Worm (Caenorhabditis elegans) whole organism, young adult: ENCODE results near the gene lnkn-1.

Source experiments
- B0019.2 ChIP-seq: fragments of 200-800 bp; sonication (Bioruptor generic); conservative IDR thresholded peaks from 2 replicates; pipeline ENCODE4 v1.3.6; 2022; ENCODE audit warnings: missing genetic modification reagents, missing genetic modification characterization, missing compliant biosample characterization
- B0035.1 ChIP-seq: sonication (generic microtip); optimal IDR thresholded peaks from 2 replicates; lab custom pipeline; 2016; ENCODE audit warnings: missing genetic modification characterization, mild to moderate bottlenecking, missing compliant biosample characterization, missing genotype, missing genetic modification reagents
- B0336.3 ChIP-seq: fragments of 200-800 bp; sonication (Bioruptor generic); IDR thresholded peaks from 2 replicates; pipeline ENCODE4 v1.3.6; 2022; ENCODE audit warnings: missing genetic modification characterization, missing compliant biosample characterization
- C06A6.2 ChIP-seq: fragments of 200-800 bp; sonication (Bioruptor generic); conservative IDR thresholded peaks from 2 replicates; pipeline ENCODE4 v1.3.6; 2022; ENCODE audit warnings: missing genetic modification characterization, missing compliant biosample characterization
- F23B12.7 ChIP-seq: sonication (generic microtip); optimal IDR thresholded peaks from 2 replicates; lab custom pipeline; 2017; ENCODE audit warnings: missing genetic modification characterization, mild to moderate bottlenecking, missing compliant biosample characterization, antibody characterized with exemption, moderate library complexity; ENCODE audit not compliant: insufficient read depth
- F52B5.7 ChIP-seq: sonication (generic microtip); optimal IDR thresholded peaks from 2 replicates; lab custom pipeline; 2016; ENCODE audit warnings: mild to moderate bottlenecking, missing genetic modification characterization, missing compliant biosample characterization
- K11D2.4 ChIP-seq: fragments of 200-800 bp; sonication (Bioruptor generic); IDR thresholded peaks from 2 replicates; pipeline ENCODE4 v1.3.6; 2022; ENCODE audit warnings: missing genetic modification reagents, missing genetic modification characterization, missing compliant biosample characterization
- K12H6.12 ChIP-seq: fragments of 200-800 bp; sonication (Bioruptor generic); optimal IDR thresholded peaks from 2 replicates; lab custom pipeline; 2018; ENCODE audit warnings: mild to moderate bottlenecking, missing genetic modification characterization, missing compliant biosample characterization
- T07F8.4 ChIP-seq: sonication (generic microtip); optimal IDR thresholded peaks from 2 replicates; lab custom pipeline; 2016; ENCODE audit warnings: mild to moderate bottlenecking, missing genetic modification characterization, moderate library complexity, missing compliant biosample characterization
- akir-1 ChIP-seq: fragments of 200-800 bp; sonication (Bioruptor generic); optimal IDR thresholded peaks from 2 replicates; lab custom pipeline; 2018; ENCODE audit warnings: mild to moderate bottlenecking, missing genetic modification characterization, moderate library complexity, missing compliant biosample characterization
- ama-1 ChIP-seq, 3 experiments: fragments of 150-350 bp in 1 of 3; sonication (generic microtip) in 2 of 3; optimal IDR thresholded peaks; 2 replicates each; lab custom pipeline; 2014 to 2018; ENCODE audit warnings: missing biosample characterization in 2 of 3, missing genetic modification characterization in 2 of 3, missing genetic modification reagents in 2 of 3
- aptf-2 ChIP-seq: fragments of 200-800 bp; sonication (Bioruptor generic); conservative IDR thresholded peaks from 2 replicates; pipeline ENCODE4 v1.3.6; 2022; ENCODE audit warnings: missing genetic modification reagents, missing genetic modification characterization, missing compliant biosample characterization
- attf-5 ChIP-seq: fragments of 200-800 bp; sonication (Bioruptor generic); optimal IDR thresholded peaks from 2 replicates; lab custom pipeline; 2018; ENCODE audit warnings: mild to moderate bottlenecking, missing genetic modification characterization, missing compliant biosample characterization
- bed-2 ChIP-seq: fragments of 200-800 bp; sonication (Bioruptor generic); IDR thresholded peaks from 2 replicates; pipeline ENCODE4 v1.3.6; 2022; ENCODE audit warnings: missing genetic modification reagents, missing genetic modification characterization, missing compliant biosample characterization
- cebp-1 ChIP-seq, 2 experiments: fragments of 200-800 bp in 1 of 2; sonication (Bioruptor generic) in 1 of 2; sonication (generic microtip) in 1 of 2; IDR thresholded peaks in 1 of 2; optimal IDR thresholded peaks in 1 of 2; 2 replicates each; pipeline versions ENCODE4 v1.3.6 to Lab custom; 2017 to 2022; ENCODE audit warnings: missing compliant biosample characterization in 2 of 2, missing genetic modification characterization in 2 of 2, mild to moderate bottlenecking in 1 of 2, missing genetic modification reagents in 1 of 2, moderate library complexity in 1 of 2
- ceh-100 ChIP-seq: fragments of 200-800 bp; sonication (Bioruptor generic); IDR thresholded peaks from 2 replicates; pipeline ENCODE4 v1.3.6; 2022; ENCODE audit warnings: missing genetic modification reagents, missing genetic modification characterization, missing compliant biosample characterization
- ceh-27 ChIP-seq: fragments of 200-800 bp; sonication (Bioruptor generic); optimal IDR thresholded peaks from 2 replicates; lab custom pipeline; 2018; ENCODE audit warnings: mild to moderate bottlenecking, missing genetic modification characterization, moderate library complexity, missing compliant biosample characterization
- die-1 ChIP-seq: sonication (generic microtip); optimal IDR thresholded peaks from 2 replicates; lab custom pipeline; 2016; ENCODE audit warnings: missing genotype, mild to moderate bottlenecking, missing genetic modification characterization, missing compliant biosample characterization
- dox-1 ChIP-seq: fragments of 200-800 bp; sonication (Bioruptor generic); IDR thresholded peaks from 2 replicates; pipeline ENCODE4 v1.3.6; 2022; ENCODE audit warnings: missing genetic modification reagents, missing genetic modification characterization, missing compliant biosample characterization
- egrh-3 ChIP-seq: fragments of 200-800 bp; sonication (Bioruptor generic); IDR thresholded peaks from 2 replicates; pipeline ENCODE4 v1.3.6; 2022; ENCODE audit warnings: missing genetic modification reagents, missing genetic modification characterization, missing compliant biosample characterization
- ets-4 ChIP-seq: fragments of 200-800 bp; sonication (Bioruptor generic); optimal IDR thresholded peaks from 2 replicates; lab custom pipeline; 2018; ENCODE audit warnings: mild to moderate bottlenecking, missing genetic modification characterization, missing compliant biosample characterization
- fkh-3 ChIP-seq: sonication (generic microtip); optimal IDR thresholded peaks from 2 replicates; lab custom pipeline; 2016; ENCODE audit warnings: mild to moderate bottlenecking, missing genetic modification characterization, missing compliant biosample characterization
- hmg-1.2 ChIP-seq: fragments of 200-800 bp; sonication (Bioruptor generic); IDR thresholded peaks from 2 replicates; pipeline ENCODE4 v1.3.6; 2022; ENCODE audit warnings: missing genetic modification reagents, missing genetic modification characterization, missing compliant biosample characterization
- lag-1 ChIP-seq: fragments of 200-800 bp; sonication (Bioruptor generic); IDR thresholded peaks from 2 replicates; pipeline ENCODE4 v1.3.6; 2022; ENCODE audit warnings: missing genetic modification reagents, missing genetic modification characterization, missing compliant biosample characterization
- lin-35 ChIP-seq, 3 experiments: fragments of 150-350 bp in 2 of 3; sonication (generic microtip) in 1 of 3; optimal IDR thresholded peaks; 2 replicates each; lab custom pipeline; 2014 to 2018; ENCODE audit warnings: missing biosample characterization in 3 of 3, missing genetic modification characterization in 3 of 3, missing genetic modification reagents in 3 of 3
- lin-40 ChIP-seq: sonication (generic microtip); optimal IDR thresholded peaks from 2 replicates; lab custom pipeline; 2016; ENCODE audit warnings: missing genetic modification characterization, mild to moderate bottlenecking, missing compliant biosample characterization, missing genotype, missing genetic modification reagents
- lin-54 ChIP-seq: fragments of 200-800 bp; sonication (Bioruptor generic); optimal IDR thresholded peaks from 2 replicates; lab custom pipeline; 2018; ENCODE audit warnings: mild to moderate bottlenecking, missing genetic modification characterization, missing compliant biosample characterization
- nhr-27 ChIP-seq: fragments of 200-800 bp; sonication (Bioruptor generic); optimal IDR thresholded peaks from 2 replicates; lab custom pipeline; 2018; ENCODE audit warnings: mild to moderate bottlenecking, missing genetic modification characterization, moderate library complexity, missing compliant biosample characterization
- nhr-80 ChIP-seq: sonication (generic microtip); optimal IDR thresholded peaks from 2 replicates; lab custom pipeline; 2016; ENCODE audit warnings: missing genetic modification characterization, missing compliant biosample characterization
- rcor-1 ChIP-seq: fragments of 200-800 bp; sonication (Bioruptor generic); IDR thresholded peaks from 2 replicates; pipeline ENCODE4 v1.3.6; 2022; ENCODE audit warnings: missing genetic modification reagents, missing genetic modification characterization, missing compliant biosample characterization
- rec-8 ChIP-seq, 2 experiments: sonication (generic microtip); optimal IDR thresholded peaks; 2 replicates each; lab custom pipeline; 2016; ENCODE audit warnings: mild to moderate bottlenecking in 2 of 2, missing genetic modification characterization in 2 of 2, missing genetic modification reagents in 2 of 2, missing genotype in 2 of 2, missing biosample characterization in 1 of 2, missing compliant biosample characterization in 1 of 2, moderate library complexity in 1 of 2
- snpc-3.4 ChIP-seq: sonication (generic microtip); optimal IDR thresholded peaks from 2 replicates; lab custom pipeline; 2017; ENCODE audit warnings: missing genetic modification characterization, mild to moderate bottlenecking, missing compliant biosample characterization, antibody characterized with exemption, moderate library complexity, missing genotype, missing genetic modification reagents
- snpc-4 ChIP-seq, 5 experiments: fragments of 150-350 bp in 1 of 5; sonication (generic microtip) in 4 of 5; optimal IDR thresholded peaks; 2 replicates each; lab custom pipeline; 2014 to 2018; ENCODE audit warnings: missing genetic modification characterization in 5 of 5, missing biosample characterization in 3 of 5, antibody characterized with exemption in 2 of 5, mild to moderate bottlenecking in 2 of 5, missing compliant biosample characterization in 2 of 5, missing genotype in 2 of 5, moderate library complexity in 2 of 5, missing genetic modification reagents in 1 of 5
- tbp1 ChIP-seq: fragments of 200-800 bp; sonication (Bioruptor generic); optimal IDR thresholded peaks from 2 replicates; lab custom pipeline; 2018; ENCODE audit warnings: mild to moderate bottlenecking, missing genetic modification characterization, missing compliant biosample characterization
- xnd-1 ChIP-seq: sonication (generic microtip); optimal IDR thresholded peaks from 2 replicates; lab custom pipeline; 2016; ENCODE audit warnings: missing genotype, missing genetic modification reagents, missing genetic modification characterization, missing compliant biosample characterization
- zfh-2 ChIP-seq: fragments of 200-800 bp; sonication (Bioruptor generic); conservative IDR thresholded peaks from 2 replicates; pipeline ENCODE4 v1.3.6; 2022; ENCODE audit warnings: missing genetic modification reagents, missing genetic modification characterization, missing compliant biosample characterization
- zim-3 ChIP-seq: sonication (generic microtip); optimal IDR thresholded peaks from 2 replicates; lab custom pipeline; 2017; ENCODE audit warnings: mild to moderate bottlenecking, missing genetic modification characterization, moderate library complexity, missing compliant biosample characterization
- ztf-18 ChIP-seq: sonication (generic microtip); optimal IDR thresholded peaks from 2 replicates; lab custom pipeline; 2016; ENCODE audit warnings: missing genotype, mild to moderate bottlenecking, missing genetic modification characterization, missing compliant biosample characterization
- ztf-6 ChIP-seq: fragments of 200-800 bp; sonication (Bioruptor generic); IDR thresholded peaks from 2 replicates; pipeline ENCODE4 v1.3.6; 2022; ENCODE audit warnings: missing genetic modification reagents, missing genetic modification characterization, missing compliant biosample characterization

The lnkn-1 gene

DNA sequence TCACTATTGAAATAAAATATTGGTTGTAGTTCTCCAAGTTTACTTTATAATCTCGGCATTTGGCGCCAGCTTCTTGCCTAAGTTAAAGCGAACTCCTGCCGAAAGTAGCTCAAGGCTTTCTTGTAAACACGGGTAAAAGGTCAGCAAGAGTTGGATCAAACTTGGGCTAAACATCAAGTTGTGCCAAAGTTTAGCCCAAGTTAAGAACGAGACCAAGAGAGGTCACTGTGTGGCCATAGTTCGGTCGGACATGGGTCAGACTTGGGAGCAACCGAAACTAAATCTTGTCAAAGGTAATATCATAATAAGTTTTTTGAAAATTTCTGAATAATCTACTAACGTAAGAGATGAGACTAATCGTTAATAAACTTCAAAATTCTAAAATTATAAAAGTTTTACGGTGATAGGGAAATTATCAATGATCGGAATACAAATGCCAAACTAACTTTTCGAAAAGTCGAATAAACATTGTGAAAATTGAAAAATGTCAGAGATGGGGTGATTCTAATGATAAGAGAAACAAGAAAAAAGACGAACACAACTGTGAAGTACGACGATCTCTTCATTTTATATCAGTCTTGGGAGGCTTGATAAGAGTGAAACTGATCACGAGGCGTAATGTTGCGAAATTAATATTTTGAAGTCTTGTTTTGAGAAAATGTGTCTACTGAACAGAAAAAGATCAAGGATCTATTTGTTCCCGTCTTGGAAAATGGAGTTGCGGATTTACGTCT lies 21.9 kb upstream of the lnkn-1 start (continued):
- TF ChIP-seq F23B12.7 (tag; lab: Kevin White, UChicago): peak; percentile 12
- TF ChIP-seq zim-3 (tag; lab: Kevin White, UChicago): peak; percentile 75
- no peak for TF ChIP-seq lag-1 (GFP tag; lab: Robert Waterston, UW)
- TF ChIP-seq fkh-3 (tag; lab: Kevin White, UChicago): no peak
- peak; percentile 40 for TF ChIP-seq lin-40
- TF ChIP-seq rec-8 (tag; optimal IDR thresholded peaks at IDR 0.05; lab: Kevin White, UChicago): no peak
- TF ChIP-seq tbp1: peak; percentile 46
- no peak for TF ChIP-seq ama-1 (optimal IDR thresholded peaks at IDR 0.05; lab: Kevin White, UChicago)
- TF ChIP-seq ama-1 (GFP tag; optimal IDR thresholded peaks at IDR 0.05; lab: Kevin White, UChicago): no peak
- TF ChIP-seq ztf-18: no peak

- TF ChIP-seq egrh-3 (GFP tag; lab: Robert Waterston, UW): no peak
- no peak for TF ChIP-seq ztf-6 (GFP tag; lab: Robert Waterston, UW)
- no peak for TF ChIP-seq attf-5
- TF ChIP-seq B0019.2 (GFP tag; lab: Robert Waterston, UW): no peak
- TF ChIP-seq bed-2 (GFP tag; lab: Robert Waterston, UW): no peak
- no peak for TF ChIP-seq snpc-4 (GFP tag; optimal IDR thresholded peaks at IDR 0.05; lab: Kevin White, UChicago)
- no peak for TF ChIP-seq snpc-4 (tag; optimal IDR thresholded peaks at IDR 0.05; lab: Kevin White, UChicago)
- TF ChIP-seq nhr-27 (tag; lab: Kevin White, UChicago): no peak
- no peak for TF ChIP-seq F23B12.7 (tag; lab: Kevin White, UChicago)
- TF ChIP-seq xnd-1 (tag; lab: Kevin White, UChicago): no peak
- TF ChIP-seq C06A6.2: no peak
- TF ChIP-seq ceh-100 (GFP tag; lab: Robert Waterston, UW): no peak
- no peak for TF ChIP-seq T07F8.4 (tag; lab: Kevin White, UChicago)
- no peak for TF ChIP-seq dox-1 (GFP tag; lab: Robert Waterston, UW)
- no peak for TF ChIP-seq snpc-3.4
- TF ChIP-seq B0035.1 (tag; lab: Kevin White, UChicago): no peak
- no peak for TF ChIP-seq ets-4
Measured at ce11 chrIII:8869663-8870062, 20.4 kb upstream of the lnkn-1 start.

- TF ChIP-seq zfh-2 (GFP tag; lab: Robert Waterston, UW) (peak; percentile 79), F52B5.7 (tag; lab: Kevin White, UChicago) (peak; percentile 25), dox-1 (GFP tag; lab: Robert Waterston, UW) (peak; percentile 18; the same call in 1 of the 2 replicates), K12H6.12 (peak; percentile 1), nhr-80 (no peak)
Measured at ce11 chrIII:8873045-8873457, 17.0 kb upstream of the lnkn-1 start.

ce11 chrIII:8873990-8874668 lies 15.9 kb upstream of the lnkn-1 start:
- TF ChIP-seq akir-1 (GFP tag; lab: Kevin White, UChicago) (no peak), die-1 (peak; percentile 15), egrh-3 (GFP tag; lab: Robert Waterston, UW) (peak; percentile 68), aptf-2 (GFP tag; lab: Robert Waterston, UW) (0 out of 2 replicates have a peak, but pooled peaks have one; percentile 37), ceh-27 (peak; percentile 81), lin-54 (GFP tag; lab: Kevin White, UChicago) (peak; percentile 34), K11D2.4 (GFP tag; lab: Robert Waterston, UW) (0 out of 2 replicates have a peak, but pooled peaks have one; percentile 23), rcor-1 (no peak), ztf-18 (peak; percentile 45), B0336.3 (GFP tag; lab: Robert Waterston, UW) (0 out of 2 replicates have a peak, but pooled peaks have one; percentile 39), hmg-1.2 (peak; percentile 91), cebp-1 (GFP tag; IDR thresholded peaks at IDR 0.05; lab: Robert Waterston, UW) (no peak), cebp-1 (tag; optimal IDR thresholded peaks at IDR 0.05; lab: Kevin White, UChicago) (peak; percentile 71), B0035.1 (tag; lab: Kevin White, UChicago) (no peak), lin-35 (GFP tag; optimal IDR thresholded peaks at IDR 0.05; lab: Kevin White, UChicago) (peak in 1 of 3 experiments; percentile 56)
